Worm (Caenorhabditis elegans) whole organism, L3 larva: ENCODE results near the gene K10H10.9.

Experiments
- R02D3.7 ChIP-seq: fragments of 150-350 bp; optimal IDR thresholded peaks from 2 replicates; lab custom pipeline; 2014; ENCODE audit warnings: missing biosample characterization, missing genetic modification characterization
- ZK546.5 ChIP-seq: sonication (generic microtip); optimal IDR thresholded peaks from 2 replicates; lab custom pipeline; 2017; ENCODE audit warnings: missing biosample characterization, missing genetic modification characterization
- ama-1 ChIP-seq: fragments of 150-350 bp; optimal IDR thresholded peaks from 2 replicates; lab custom pipeline; 2018
- ceh-16 ChIP-seq: sonication (generic microtip); optimal IDR thresholded peaks from 2 replicates; lab custom pipeline; 2017; ENCODE audit warnings: missing biosample characterization, missing genetic modification characterization
- ceh-28 ChIP-seq: fragments of 150-350 bp; optimal IDR thresholded peaks from 2 replicates; lab custom pipeline; 2014; ENCODE audit warnings: missing biosample characterization, missing genetic modification reagents, missing genetic modification characterization
- ceh-82 ChIP-seq: fragments of 150-350 bp; optimal IDR thresholded peaks from 2 replicates; lab custom pipeline; 2014; ENCODE audit warnings: missing biosample characterization, missing genetic modification characterization
- egl-27 ChIP-seq: sonication (generic microtip); optimal IDR thresholded peaks from 4 replicates; lab custom pipeline; 2017; ENCODE audit warnings: missing biosample characterization, missing genetic modification reagents, missing genetic modification characterization
- egl-5 ChIP-seq: fragments of 150-350 bp; optimal IDR thresholded peaks from 2 replicates; lab custom pipeline; 2017; ENCODE audit warnings: missing biosample characterization, missing genetic modification reagents, missing genetic modification characterization, inconsistent platforms
- elt-2 ChIP-seq: sonication (generic microtip); optimal IDR thresholded peaks from 2 replicates; lab custom pipeline; 2016; ENCODE audit warnings: missing genetic modification reagents, mild to moderate bottlenecking, missing genetic modification characterization, missing compliant biosample characterization
- elt-3 ChIP-seq, 3 experiments: fragments of 150-350 bp in 1 of 3; sonication (generic microtip) in 2 of 3; optimal IDR thresholded peaks; 2 replicates in 2 of 3; 4 replicates in 1 of 3; lab custom pipeline; 2014 to 2017; ENCODE audit warnings: missing biosample characterization in 3 of 3, missing genetic modification characterization in 3 of 3
- eor-1 ChIP-seq, 2 experiments: fragments of 150-350 bp; optimal IDR thresholded peaks; 2 replicates each; lab custom pipeline; 2014 to 2018; ENCODE audit warnings: missing biosample characterization in 2 of 2, missing genetic modification characterization in 2 of 2
- fkh-10 ChIP-seq: sonication (generic microtip); optimal IDR thresholded peaks from 2 replicates; lab custom pipeline; 2017; ENCODE audit warnings: missing biosample characterization, missing genetic modification reagents, missing genetic modification characterization
- fkh-2 ChIP-seq: fragments of 150-350 bp; optimal IDR thresholded peaks from 2 replicates; lab custom pipeline; 2014; ENCODE audit warnings: missing biosample characterization, missing genetic modification reagents, missing genetic modification characterization
- hmg-11 ChIP-seq: sonication (generic microtip); optimal IDR thresholded peaks from 2 replicates; lab custom pipeline; 2016; ENCODE audit warnings: missing genetic modification characterization, missing compliant biosample characterization
- jun-1 ChIP-seq: fragments of 150-350 bp; optimal IDR thresholded peaks from 2 replicates; lab custom pipeline; 2014; ENCODE audit warnings: missing biosample characterization, missing genetic modification reagents, missing genetic modification characterization
- lin-15B ChIP-seq: fragments of 150-350 bp; optimal IDR thresholded peaks from 2 replicates; lab custom pipeline; 2014; ENCODE audit warnings: missing biosample characterization, missing genetic modification characterization
- lin-39 ChIP-seq: fragments of 150-350 bp; optimal IDR thresholded peaks from 2 replicates; lab custom pipeline; 2018; ENCODE audit warnings: missing biosample characterization, missing genetic modification reagents, missing genetic modification characterization
- lsy-12 ChIP-seq: sonication (generic microtip); optimal IDR thresholded peaks from 2 replicates; lab custom pipeline; 2016; ENCODE audit warnings: mild to moderate bottlenecking, missing genetic modification characterization, missing compliant biosample characterization
- mdl-1 ChIP-seq: fragments of 150-350 bp; optimal IDR thresholded peaks from 2 replicates; lab custom pipeline; 2014; ENCODE audit warnings: missing biosample characterization, missing genetic modification characterization
- mml-1 ChIP-seq: fragments of 150-350 bp; sonication (generic microtip); optimal IDR thresholded peaks from 3 replicates; lab custom pipeline; 2014; ENCODE audit warnings: missing biosample characterization, missing genetic modification characterization
- nfya-1 ChIP-seq: sonication (generic microtip); optimal IDR thresholded peaks from 2 replicates; lab custom pipeline; 2017; ENCODE audit warnings: missing genetic modification characterization, mild to moderate bottlenecking, missing compliant biosample characterization, antibody characterized with exemption, moderate library complexity; ENCODE audit not compliant: insufficient read depth
- nhr-11 ChIP-seq: fragments of 150-350 bp; optimal IDR thresholded peaks from 2 replicates; lab custom pipeline; 2014; ENCODE audit warnings: missing biosample characterization, missing genetic modification characterization
- nhr-12 ChIP-seq: fragments of 150-350 bp; optimal IDR thresholded peaks from 2 replicates; lab custom pipeline; 2014; ENCODE audit warnings: missing biosample characterization, missing genetic modification characterization
- nhr-23 ChIP-seq: fragments of 150-350 bp; optimal IDR thresholded peaks from 2 replicates; lab custom pipeline; 2014; ENCODE audit warnings: missing biosample characterization, missing genetic modification reagents, missing genetic modification characterization
- nhr-25 ChIP-seq: sonication (generic microtip); optimal IDR thresholded peaks from 2 replicates; lab custom pipeline; 2017; ENCODE audit warnings: missing biosample characterization, missing genetic modification characterization
- nhr-28 ChIP-seq: fragments of 150-350 bp; optimal IDR thresholded peaks from 2 replicates; lab custom pipeline; 2014; ENCODE audit warnings: missing biosample characterization, missing genetic modification characterization
- nhr-43 ChIP-seq: sonication (generic microtip); optimal IDR thresholded peaks from 2 replicates; lab custom pipeline; 2016; ENCODE audit warnings: mild to moderate bottlenecking, missing genetic modification characterization, missing compliant biosample characterization; ENCODE audit not compliant: poor library complexity, severe bottlenecking
- nhr-67 ChIP-seq: fragments of 150-350 bp; optimal IDR thresholded peaks from 2 replicates; lab custom pipeline; 2014; ENCODE audit warnings: missing biosample characterization, missing genetic modification characterization
- nhr-76 ChIP-seq: fragments of 150-350 bp; sonication (generic microtip); optimal IDR thresholded peaks from 5 replicates; lab custom pipeline; 2014; ENCODE audit warnings: missing biosample characterization, missing genetic modification characterization
- nhr-77 ChIP-seq: fragments of 150-350 bp; optimal IDR thresholded peaks from 2 replicates; lab custom pipeline; 2014; ENCODE audit warnings: missing biosample characterization, missing genetic modification characterization
- pha-4 ChIP-seq: fragments of 150-350 bp; optimal IDR thresholded peaks from 2 replicates; lab custom pipeline; 2014; ENCODE audit warnings: missing biosample characterization, missing genetic modification reagents, missing genetic modification characterization
- pqm-1 ChIP-seq: fragments of 150-350 bp; optimal IDR thresholded peaks from 2 replicates; lab custom pipeline; 2017; ENCODE audit warnings: missing biosample characterization, missing genetic modification characterization, inconsistent platforms
- sea-2 ChIP-seq: fragments of 150-350 bp; sonication (generic microtip); optimal IDR thresholded peaks from 4 replicates; lab custom pipeline; 2014; ENCODE audit warnings: missing biosample characterization, missing genetic modification reagents, missing genetic modification characterization
- skn-1 ChIP-seq: fragments of 150-350 bp; optimal IDR thresholded peaks from 2 replicates; lab custom pipeline; 2014; ENCODE audit warnings: missing biosample characterization, missing genetic modification characterization
- snpc-4 ChIP-seq: fragments of 150-350 bp; optimal IDR thresholded peaks from 2 replicates; lab custom pipeline; 2014; ENCODE audit warnings: missing biosample characterization, missing genetic modification characterization
- tbx-2 ChIP-seq: sonication (generic microtip); optimal IDR thresholded peaks from 2 replicates; lab custom pipeline; 2016; ENCODE audit warnings: mild to moderate bottlenecking, missing genetic modification characterization, missing compliant biosample characterization
- unc-39 ChIP-seq: sonication (generic microtip); optimal IDR thresholded peaks from 4 replicates; lab custom pipeline; 2017; ENCODE audit warnings: missing biosample characterization, missing genetic modification characterization
- zag-1 ChIP-seq: fragments of 150-350 bp; optimal IDR thresholded peaks from 2 replicates; lab custom pipeline; 2014; ENCODE audit warnings: missing biosample characterization, missing genetic modification characterization
- ztf-11 ChIP-seq: fragments of 150-350 bp; optimal IDR thresholded peaks from 2 replicates; lab custom pipeline; 2014; ENCODE audit warnings: missing biosample characterization, missing genetic modification characterization
- ztf-4 ChIP-seq: fragments of 150-350 bp; optimal IDR thresholded peaks from 2 replicates; lab custom pipeline; 2014; ENCODE audit warnings: missing biosample characterization, missing genetic modification characterization

K10H10.9 gene

ce11 chrII:14495341-14495740 is 19.6 kb downstream of the K10H10.9 start:
- TF ChIP-seq pqm-1 (tag; lab: Kevin White, UChicago): peak; percentile 79
- TF ChIP-seq elt-2 (tag; lab: Kevin White, UChicago): peak; percentile 31
- TF ChIP-seq nhr-43 (tag; lab: Kevin White, UChicago): peak; percentile 77
- TF ChIP-seq nhr-11 (tag; lab: Kevin White, UChicago): no peak

ce11 chrII:14494464-14494863 is 20.5 kb downstream of the K10H10.9 start:
- TF ChIP-seq elt-2 (tag; lab: Kevin White, UChicago): peak; percentile 65
- TF ChIP-seq egl-27: no peak
- no peak for TF ChIP-seq nhr-67
- TF ChIP-seq nhr-12 (tag; lab: Kevin White, UChicago): no peak
- peak; percentile 53 for TF ChIP-seq skn-1
- TF ChIP-seq nhr-76 (tag; lab: Kevin White, UChicago): no peak
- no peak for TF ChIP-seq nhr-23 (tag; lab: Kevin White, UChicago)
- no peak for TF ChIP-seq ceh-28
- no peak for TF ChIP-seq tbx-2 (tag; lab: Kevin White, UChicago)
- no peak for TF ChIP-seq nhr-77
- no peak for TF ChIP-seq sea-2
- no peak for TF ChIP-seq ztf-11 (tag; lab: Kevin White, UChicago)
- TF ChIP-seq pqm-1 (tag; lab: Kevin White, UChicago): peak; percentile 59
- TF ChIP-seq pha-4 (tag; lab: Kevin White, UChicago): no peak
- no peak for TF ChIP-seq nhr-28 (tag; lab: Kevin White, UChicago)
- TF ChIP-seq elt-3 (tag; optimal IDR thresholded peaks at IDR 0.05; lab: Kevin White, UChicago): peak in 1 of 3 experiments; percentile 17
- no peak for TF ChIP-seq zag-1 (tag; lab: Kevin White, UChicago)
- TF ChIP-seq ama-1 (lab: Kevin White, UChicago): no peak
- no peak for TF ChIP-seq R02D3.7 (tag; lab: Kevin White, UChicago)
- TF ChIP-seq ztf-4 (tag; lab: Kevin White, UChicago): no peak

- no peak for TF ChIP-seq R02D3.7 (tag; lab: Kevin White, UChicago)
- no peak for TF ChIP-seq nhr-23 (tag; lab: Kevin White, UChicago)
- TF ChIP-seq, all 47 proteins: peak for 0
These were observed 20.7 kb downstream of the K10H10.9 start, which contains the start of gene cysl-2 for ce11 chrII:14494414-14494463. Gene cysl-2 (minus strand): TSS chrII:14494451.

- no peak for TF ChIP-seq tbx-2 (tag; lab: Kevin White, UChicago)
- TF ChIP-seq ama-1 (lab: Kevin White, UChicago): peak; percentile 53
These were observed 20.9 kb downstream of the K10H10.9 start for ce11 chrII:14494014-14494413.

ce11 chrII:14492592-14493196 is 22.2 kb downstream of the K10H10.9 start:
- TF ChIP-seq egl-27: no peak
- TF ChIP-seq ama-1 (lab: Kevin White, UChicago): peak; percentile 85

ce11 chrII:14489407-14489806 is 25.5 kb downstream of the K10H10.9 start, which contains the start of gene vnut-1:
Gene vnut-1 (plus strand): TSS chrII:14489802.
- no peak for TF ChIP-seq nhr-28 (tag; lab: Kevin White, UChicago)
- TF ChIP-seq nhr-77: no peak
- no peak for TF ChIP-seq ztf-4 (tag; lab: Kevin White, UChicago)
- TF ChIP-seq mml-1 (tag; lab: Kevin White, UChicago): no peak
- no peak for TF ChIP-seq fkh-10 (GFP tag; lab: Kevin White, UChicago)
- peak; percentile 80 for TF ChIP-seq elt-2 (tag; lab: Kevin White, UChicago)
- no peak for TF ChIP-seq skn-1
- peak; percentile 63 for TF ChIP-seq nhr-23 (tag; lab: Kevin White, UChicago)
- TF ChIP-seq nhr-67: no peak
- peak; percentile 29 for TF ChIP-seq nhr-43 (tag; lab: Kevin White, UChicago)
- TF ChIP-seq nhr-25 (tag; lab: Kevin White, UChicago): peak; percentile 9
- TF ChIP-seq lin-39 (tag; lab: Kevin White, UChicago): no peak
- no peak for TF ChIP-seq sea-2
- peak; percentile 9 for TF ChIP-seq lin-15B (tag; lab: Kevin White, UChicago)
- TF ChIP-seq pha-4 (tag; lab: Kevin White, UChicago): peak; percentile 50
- no peak for TF ChIP-seq egl-27
- TF ChIP-seq jun-1 (tag; lab: Kevin White, UChicago): no peak
- peak; percentile 24 for TF ChIP-seq nfya-1 (tag; lab: Kevin White, UChicago)
- no peak for TF ChIP-seq R02D3.7 (tag; lab: Kevin White, UChicago)
- no peak for TF ChIP-seq unc-39 (tag; lab: Kevin White, UChicago)
- no peak for TF ChIP-seq ZK546.5 (tag; lab: Kevin White, UChicago)
- TF ChIP-seq ama-1 (lab: Kevin White, UChicago): no peak
- TF ChIP-seq hmg-11 (tag; lab: Kevin White, UChicago): peak; percentile 38
- TF ChIP-seq fkh-2 (tag; lab: Kevin White, UChicago): no peak
- TF ChIP-seq nhr-76 (tag; lab: Kevin White, UChicago): no peak
- TF ChIP-seq nhr-12 (tag; lab: Kevin White, UChicago): no peak
- no peak for TF ChIP-seq zag-1 (tag; lab: Kevin White, UChicago)
- no peak for TF ChIP-seq lsy-12 (tag; lab: Kevin White, UChicago)
- no peak for TF ChIP-seq ceh-82
- no peak for TF ChIP-seq elt-3 (tag; optimal IDR thresholded peaks at IDR 0.05; lab: Kevin White, UChicago)
- TF ChIP-seq egl-5 (tag; lab: Kevin White, UChicago): no peak
- no peak for TF ChIP-seq ceh-16 (tag; lab: Kevin White, UChicago)
- TF ChIP-seq snpc-4 (tag; lab: Kevin White, UChicago): peak; percentile 60
- no peak for TF ChIP-seq mdl-1 (tag; lab: Kevin White, UChicago)
- no peak for TF ChIP-seq eor-1 (tag; optimal IDR thresholded peaks at IDR 0.05; lab: Kevin White, UChicago)
- TF ChIP-seq pqm-1 (tag; lab: Kevin White, UChicago): peak; percentile 67
